Worm (Caenorhabditis elegans) whole organism, L4 larva: Measurements from ENCODE around the gene srm-5.

Experiments used
- F49E8.2 ChIP-seq: sonication (generic microtip); optimal IDR thresholded peaks from 2 replicates; lab custom pipeline; 2016; ENCODE audit warnings: missing compliant biosample characterization, mild to moderate bottlenecking, missing genetic modification characterization, borderline replicate concordance
- egl-27 ChIP-seq: sonication (generic microtip); optimal IDR thresholded peaks from 3 replicates; lab custom pipeline; 2017; ENCODE audit warnings: missing biosample characterization, missing genetic modification reagents, missing genetic modification characterization
- fos-1 ChIP-seq: fragments of 150-350 bp; optimal IDR thresholded peaks from 2 replicates; lab custom pipeline; 2014; ENCODE audit warnings: missing biosample characterization, missing genetic modification characterization
- lir-3 ChIP-seq: sonication (generic microtip); optimal IDR thresholded peaks from 2 replicates; lab custom pipeline; 2016; ENCODE audit warnings: mild to moderate bottlenecking, missing genetic modification characterization, missing compliant biosample characterization
- mdl-1 ChIP-seq, 2 experiments: fragments of 150-350 bp in 1 of 2; sonication (generic microtip) in 1 of 2; optimal IDR thresholded peaks; 2 replicates each; lab custom pipeline; 2014 to 2017; ENCODE audit warnings: missing biosample characterization in 2 of 2, missing genetic modification characterization in 2 of 2
- pqm-1 ChIP-seq: sonication (generic microtip); optimal IDR thresholded peaks from 2 replicates; lab custom pipeline; 2017; ENCODE audit warnings: missing biosample characterization, missing genetic modification characterization
- zfp-3 ChIP-seq: fragments of 200-800 bp; sonication (Bioruptor generic); conservative IDR thresholded peaks from 2 replicates; pipeline ENCODE4 v1.3.6; 2022; ENCODE audit warnings: missing genetic modification reagents, missing genetic modification characterization, missing compliant biosample characterization

ce11 chrV:14347234-14347826 lies 12.3 kb downstream of the srm-5 start, which contains the start of gene cept-2:
- TF ChIP-seq mdl-1 (tag; optimal IDR thresholded peaks at IDR 0.05; lab: Kevin White, UChicago), result peak; percentile 35 to 57
- no peak for TF ChIP-seq lir-3
- TF ChIP-seq F49E8.2 (tag; lab: Kevin White, UChicago), result peak; percentile 63
- TF ChIP-seq egl-27, result no peak
- no peak for TF ChIP-seq pqm-1 (tag; lab: Kevin White, UChicago)
- 0 out of 2 replicates have a peak, but pooled peaks have one; percentile 48 for TF ChIP-seq zfp-3
- no peak for TF ChIP-seq fos-1 (tag; lab: Kevin White, UChicago)
